Worm (Caenorhabditis elegans) whole organism, young adult: ENCODE data around the gene C08F8.9.

Experiments used
- F23B12.7 ChIP-seq: sonication (generic microtip); optimal IDR thresholded peaks from 2 replicates; lab custom pipeline; 2017; ENCODE audit warnings: missing genetic modification characterization, mild to moderate bottlenecking, missing compliant biosample characterization, antibody characterized with exemption, moderate library complexity; ENCODE audit not compliant: insufficient read depth
- F33H1.4 ChIP-seq: fragments of 200-800 bp; sonication (Bioruptor generic); IDR thresholded peaks from 2 replicates; pipeline ENCODE4 v1.3.6; 2022; ENCODE audit warnings: missing genetic modification reagents, missing genetic modification characterization, missing compliant biosample characterization
- F37B4.10 ChIP-seq: fragments of 200-800 bp; sonication (Bioruptor generic); IDR thresholded peaks from 2 replicates; pipeline ENCODE4 v1.3.6; 2022; ENCODE audit warnings: missing genetic modification characterization, missing compliant biosample characterization
- F39B2.1 ChIP-seq: fragments of 200-800 bp; sonication (Bioruptor generic); IDR thresholded peaks from 2 replicates; pipeline ENCODE4 v1.3.6; 2022; ENCODE audit warnings: missing genetic modification reagents, missing genetic modification characterization, missing compliant biosample characterization
- F49E8.2 ChIP-seq: sonication (generic microtip); optimal IDR thresholded peaks from 3 replicates; lab custom pipeline; 2017; ENCODE audit warnings: missing genetic modification characterization, mild to moderate bottlenecking, missing compliant biosample characterization, antibody characterized with exemption, moderate library complexity; ENCODE audit not compliant: insufficient read depth
- F55B11.4 ChIP-seq: sonication (generic microtip); optimal IDR thresholded peaks from 2 replicates; lab custom pipeline; 2016; ENCODE audit warnings: missing compliant biosample characterization, missing genetic modification characterization, borderline replicate concordance; ENCODE audit not compliant: insufficient read depth
- F57A8.1 ChIP-seq: fragments of 200-800 bp; sonication (Bioruptor generic); optimal IDR thresholded peaks from 2 replicates; lab custom pipeline; 2018; ENCODE audit warnings: mild to moderate bottlenecking, missing genetic modification characterization, moderate library complexity, missing compliant biosample characterization
- F57C9.4 ChIP-seq: sonication (generic microtip); optimal IDR thresholded peaks from 2 replicates; lab custom pipeline; 2017; ENCODE audit warnings: mild to moderate bottlenecking, missing genetic modification characterization, missing compliant biosample characterization
- Y53F4B.3 ChIP-seq: fragments of 200-800 bp; sonication (Bioruptor generic); IDR thresholded peaks from 2 replicates; pipeline ENCODE4 v1.3.6; 2022; ENCODE audit warnings: missing genetic modification reagents, missing genetic modification characterization, missing compliant biosample characterization
- Y56A3A.18 ChIP-seq: fragments of 200-800 bp; sonication (Bioruptor generic); IDR thresholded peaks from 2 replicates; pipeline ENCODE4 v1.3.6; 2022; ENCODE audit warnings: missing genetic modification reagents, missing genetic modification characterization, missing compliant biosample characterization
- Y67H2A.10 ChIP-seq: fragments of 200-800 bp; sonication (Bioruptor generic); conservative IDR thresholded peaks from 2 replicates; pipeline ENCODE4 v1.3.6; 2022; ENCODE audit warnings: missing genetic modification reagents, missing genetic modification characterization, missing compliant biosample characterization
- Y79H2A.3 ChIP-seq: fragments of 200-800 bp; sonication (Bioruptor generic); conservative IDR thresholded peaks from 2 replicates; pipeline ENCODE4 v1.3.6; 2022; ENCODE audit warnings: missing genetic modification reagents, missing genetic modification characterization, missing compliant biosample characterization
- ZK185.1 ChIP-seq: sonication (generic microtip); optimal IDR thresholded peaks from 2 replicates; lab custom pipeline; 2016; ENCODE audit warnings: mild to moderate bottlenecking, missing genetic modification characterization, missing compliant biosample characterization; ENCODE audit not compliant: poor library complexity, severe bottlenecking
- ama-1 ChIP-seq, 3 experiments: fragments of 150-350 bp in 1 of 3; sonication (generic microtip) in 2 of 3; optimal IDR thresholded peaks; 2 replicates each; lab custom pipeline; 2014 to 2018; ENCODE audit warnings: missing biosample characterization in 2 of 3, missing genetic modification characterization in 2 of 3, missing genetic modification reagents in 2 of 3
- aptf-2 ChIP-seq: fragments of 200-800 bp; sonication (Bioruptor generic); conservative IDR thresholded peaks from 2 replicates; pipeline ENCODE4 v1.3.6; 2022; ENCODE audit warnings: missing genetic modification reagents, missing genetic modification characterization, missing compliant biosample characterization
- cebp-2 ChIP-seq: fragments of 200-800 bp; sonication (Bioruptor generic); IDR thresholded peaks from 2 replicates; pipeline ENCODE4 v1.3.6; 2022; ENCODE audit warnings: missing genetic modification characterization, missing compliant biosample characterization
- ceh-79 ChIP-seq: sonication (generic microtip); optimal IDR thresholded peaks from 2 replicates; lab custom pipeline; 2017; ENCODE audit warnings: mild to moderate bottlenecking, missing genetic modification characterization, missing compliant biosample characterization
- ceh-91 ChIP-seq: fragments of 200-800 bp; sonication (Bioruptor generic); IDR thresholded peaks from 2 replicates; pipeline ENCODE4 v1.3.6; 2022; ENCODE audit warnings: missing genetic modification reagents, missing genetic modification characterization, missing compliant biosample characterization
- dox-1 ChIP-seq: fragments of 200-800 bp; sonication (Bioruptor generic); IDR thresholded peaks from 2 replicates; pipeline ENCODE4 v1.3.6; 2022; ENCODE audit warnings: missing genetic modification reagents, missing genetic modification characterization, missing compliant biosample characterization
- dpff-1 ChIP-seq: sonication (generic microtip); optimal IDR thresholded peaks from 2 replicates; lab custom pipeline; 2017; ENCODE audit warnings: mild to moderate bottlenecking, missing genetic modification characterization, missing compliant biosample characterization
- egl-18 ChIP-seq: fragments of 200-800 bp; sonication (Bioruptor generic); IDR thresholded peaks from 2 replicates; pipeline ENCODE4 v1.3.6; 2022; ENCODE audit warnings: missing genetic modification reagents, missing genetic modification characterization, missing compliant biosample characterization
- ets-4 ChIP-seq: fragments of 200-800 bp; sonication (Bioruptor generic); optimal IDR thresholded peaks from 2 replicates; lab custom pipeline; 2018; ENCODE audit warnings: mild to moderate bottlenecking, missing genetic modification characterization, missing compliant biosample characterization
- fkh-3 ChIP-seq: sonication (generic microtip); optimal IDR thresholded peaks from 2 replicates; lab custom pipeline; 2016; ENCODE audit warnings: mild to moderate bottlenecking, missing genetic modification characterization, missing compliant biosample characterization
- gei-17 ChIP-seq: fragments of 200-800 bp; sonication (Bioruptor generic); optimal IDR thresholded peaks from 2 replicates; lab custom pipeline; 2018; ENCODE audit warnings: mild to moderate bottlenecking, missing genetic modification characterization, missing compliant biosample characterization
- him-1 ChIP-seq: sonication (generic microtip); optimal IDR thresholded peaks from 2 replicates; lab custom pipeline; 2016; ENCODE audit warnings: missing genotype, missing genetic modification reagents, missing genetic modification characterization, missing compliant biosample characterization
- hlh-12 ChIP-seq: sonication (generic microtip); optimal IDR thresholded peaks from 2 replicates; lab custom pipeline; 2016; ENCODE audit warnings: missing genetic modification characterization, missing compliant biosample characterization
- hmg-20 ChIP-seq: fragments of 200-800 bp; sonication (Bioruptor generic); IDR thresholded peaks from 2 replicates; pipeline ENCODE4 v1.3.6; 2022; ENCODE audit warnings: missing genetic modification reagents, missing genetic modification characterization, missing compliant biosample characterization
- hsf-1 ChIP-seq: fragments of 200-800 bp; sonication (Bioruptor generic); IDR thresholded peaks from 2 replicates; pipeline ENCODE4 v1.3.6; 2022; ENCODE audit warnings: missing genetic modification reagents, missing genetic modification characterization, missing compliant biosample characterization
- lag-1 ChIP-seq: fragments of 200-800 bp; sonication (Bioruptor generic); IDR thresholded peaks from 2 replicates; pipeline ENCODE4 v1.3.6; 2022; ENCODE audit warnings: missing genetic modification reagents, missing genetic modification characterization, missing compliant biosample characterization
- let-607 ChIP-seq, 2 experiments: fragments of 200-800 bp in 1 of 2; sonication (Bioruptor generic) in 1 of 2; sonication (generic microtip) in 1 of 2; optimal IDR thresholded peaks; 2 replicates each; lab custom pipeline; 2016 to 2018; ENCODE audit warnings: mild to moderate bottlenecking in 2 of 2, missing compliant biosample characterization in 2 of 2, missing genetic modification characterization in 2 of 2, moderate library complexity in 2 of 2, missing genotype in 1 of 2
- lin-40 ChIP-seq: sonication (generic microtip); optimal IDR thresholded peaks from 2 replicates; lab custom pipeline; 2016; ENCODE audit warnings: missing genetic modification characterization, mild to moderate bottlenecking, missing compliant biosample characterization, missing genotype, missing genetic modification reagents
- lin-54 ChIP-seq: fragments of 200-800 bp; sonication (Bioruptor generic); optimal IDR thresholded peaks from 2 replicates; lab custom pipeline; 2018; ENCODE audit warnings: mild to moderate bottlenecking, missing genetic modification characterization, missing compliant biosample characterization
- lir-1 ChIP-seq: fragments of 200-800 bp; sonication (Bioruptor generic); conservative IDR thresholded peaks from 2 replicates; pipeline ENCODE4 v1.3.6; 2022; ENCODE audit warnings: missing genetic modification reagents, missing genetic modification characterization, missing compliant biosample characterization
- lsl-1 ChIP-seq: fragments of 200-800 bp; sonication (Bioruptor generic); optimal IDR thresholded peaks from 2 replicates; lab custom pipeline; 2018; ENCODE audit warnings: mild to moderate bottlenecking, missing genetic modification characterization, moderate library complexity, missing compliant biosample characterization
- madf-6 ChIP-seq: fragments of 200-800 bp; sonication (Bioruptor generic); IDR thresholded peaks from 2 replicates; pipeline ENCODE4 v1.3.6; 2022; ENCODE audit warnings: missing genetic modification reagents, missing genetic modification characterization, missing compliant biosample characterization
- nfya-1 ChIP-seq: sonication (generic microtip); optimal IDR thresholded peaks from 2 replicates; lab custom pipeline; 2017; ENCODE audit warnings: antibody characterized with exemption, missing compliant biosample characterization, missing genetic modification characterization, borderline replicate concordance; ENCODE audit not compliant: insufficient read depth
- nfyb-1 ChIP-seq: fragments of 200-800 bp; sonication (Bioruptor generic); IDR thresholded peaks from 2 replicates; pipeline ENCODE4 v1.3.6; 2022; ENCODE audit warnings: missing genetic modification reagents, missing genetic modification characterization, missing compliant biosample characterization
- nhr-179 ChIP-seq: sonication (generic microtip); optimal IDR thresholded peaks from 2 replicates; lab custom pipeline; 2016; ENCODE audit warnings: mild to moderate bottlenecking, missing genetic modification characterization, missing compliant biosample characterization
- nhr-80 ChIP-seq: sonication (generic microtip); optimal IDR thresholded peaks from 2 replicates; lab custom pipeline; 2016; ENCODE audit warnings: missing genetic modification characterization, missing compliant biosample characterization
- snpc-1.1 ChIP-seq: sonication (generic microtip); optimal IDR thresholded peaks from 2 replicates; lab custom pipeline; 2017; ENCODE audit warnings: missing genetic modification characterization, mild to moderate bottlenecking, missing compliant biosample characterization, antibody characterized with exemption, moderate library complexity, missing genotype, missing genetic modification reagents; ENCODE audit not compliant: insufficient read depth
- snpc-3.4 ChIP-seq: sonication (generic microtip); optimal IDR thresholded peaks from 2 replicates; lab custom pipeline; 2017; ENCODE audit warnings: missing genetic modification characterization, mild to moderate bottlenecking, missing compliant biosample characterization, antibody characterized with exemption, moderate library complexity, missing genotype, missing genetic modification reagents
- sptf-2 ChIP-seq: fragments of 200-800 bp; sonication (Bioruptor generic); optimal IDR thresholded peaks from 2 replicates; lab custom pipeline; 2018; ENCODE audit warnings: mild to moderate bottlenecking, missing genetic modification characterization, missing compliant biosample characterization
- tlf-1 ChIP-seq: fragments of 200-800 bp; sonication (Bioruptor generic); optimal IDR thresholded peaks from 2 replicates; lab custom pipeline; 2018; ENCODE audit warnings: mild to moderate bottlenecking, missing genetic modification characterization, missing compliant biosample characterization
- ztf-3 ChIP-seq: fragments of 200-800 bp; sonication (Bioruptor generic); optimal IDR thresholded peaks from 2 replicates; lab custom pipeline; 2018; ENCODE audit warnings: mild to moderate bottlenecking, missing genetic modification characterization, missing compliant biosample characterization
- ztf-6 ChIP-seq: fragments of 200-800 bp; sonication (Bioruptor generic); IDR thresholded peaks from 2 replicates; pipeline ENCODE4 v1.3.6; 2022; ENCODE audit warnings: missing genetic modification reagents, missing genetic modification characterization, missing compliant biosample characterization

Gene C08F8.9

ce11 chrIV:11142314-11143227, 35.8 kb downstream of the C08F8.9 start, which contains the start of gene skih-2 (continued):
- no peak for TF ChIP-seq Y67H2A.10
- no peak for TF ChIP-seq hlh-12 (tag; lab: Kevin White, UChicago)
- TF ChIP-seq ceh-79 (tag; lab: Kevin White, UChicago) = no peak
- TF ChIP-seq F23B12.7 = no peak
- no peak for TF ChIP-seq fkh-3 (tag; lab: Kevin White, UChicago)
- no peak for TF ChIP-seq let-607 (tag; optimal IDR thresholded peaks at IDR 0.05; lab: Kevin White, UChicago)
- TF ChIP-seq ztf-6 (GFP tag; lab: Robert Waterston, UW) = no peak
- no peak for TF ChIP-seq lag-1
- TF ChIP-seq lsl-1 (GFP tag; lab: Kevin White, UChicago) = peak; percentile 93
- no peak for TF ChIP-seq cebp-2
- TF ChIP-seq tlf-1 (GFP tag; lab: Kevin White, UChicago) = no peak
- no peak for TF ChIP-seq hmg-20 (GFP tag; lab: Robert Waterston, UW)
- no peak for TF ChIP-seq egl-18
- peak; percentile 75 for TF ChIP-seq lin-54 (GFP tag; lab: Kevin White, UChicago)
- peak; percentile 66 for TF ChIP-seq F49E8.2 (tag; lab: Kevin White, UChicago)
- TF ChIP-seq him-1 (tag; lab: Kevin White, UChicago) = peak; percentile 2
- TF ChIP-seq F55B11.4 (tag; lab: Kevin White, UChicago) = no peak
- TF ChIP-seq gei-17 (GFP tag; lab: Kevin White, UChicago) = no peak
- peak; percentile 45; the same call in 1 of the 2 replicates for TF ChIP-seq nfyb-1 (GFP tag; lab: Robert Waterston, UW)
- no peak for TF ChIP-seq ama-1 (optimal IDR thresholded peaks at IDR 0.05; lab: Kevin White, UChicago)
- TF ChIP-seq ama-1 (GFP tag; optimal IDR thresholded peaks at IDR 0.05; lab: Kevin White, UChicago) = no peak
- TF ChIP-seq nhr-179 (tag; lab: Kevin White, UChicago) = no peak
- no peak for TF ChIP-seq Y56A3A.18 (GFP tag; lab: Robert Waterston, UW)
- TF ChIP-seq F57C9.4 (tag; lab: Kevin White, UChicago) = no peak
- TF ChIP-seq lir-1 (GFP tag; lab: Robert Waterston, UW) = no peak
- no peak for TF ChIP-seq sptf-2 (GFP tag; lab: Kevin White, UChicago)
- TF ChIP-seq F57A8.1 (GFP tag; lab: Kevin White, UChicago) = no peak
- peak; percentile 89 for TF ChIP-seq F33H1.4
- TF ChIP-seq lin-40 = no peak
- peak; percentile 98 for TF ChIP-seq hsf-1 (GFP tag; lab: Robert Waterston, UW)
- TF ChIP-seq ets-4 (GFP tag; lab: Kevin White, UChicago) = no peak
- no peak for TF ChIP-seq nfya-1 (tag; lab: Kevin White, UChicago)
- TF ChIP-seq madf-6 (GFP tag; lab: Robert Waterston, UW) = peak; percentile 95
- TF ChIP-seq aptf-2 (GFP tag; lab: Robert Waterston, UW) = no peak
- no peak for TF ChIP-seq ztf-3 (GFP tag; lab: Kevin White, UChicago)
- TF ChIP-seq snpc-3.4 (tag; lab: Kevin White, UChicago) = peak; percentile 14
- no peak for TF ChIP-seq dox-1 (GFP tag; lab: Robert Waterston, UW)
- no peak for TF ChIP-seq dpff-1 (tag; lab: Kevin White, UChicago)
- TF ChIP-seq F37B4.10 (GFP tag; lab: Robert Waterston, UW) = no peak
- no peak for TF ChIP-seq snpc-1.1
- no peak for TF ChIP-seq F39B2.1 (GFP tag; lab: Robert Waterston, UW)
- TF ChIP-seq ceh-91 (GFP tag; lab: Robert Waterston, UW) = peak; percentile 73
- no peak for TF ChIP-seq nhr-80 (tag; lab: Kevin White, UChicago)
- TF ChIP-seq Y79H2A.3 (GFP tag; lab: Robert Waterston, UW) = no peak
- TF ChIP-seq ZK185.1 (tag; lab: Kevin White, UChicago) = no peak
- TF ChIP-seq Y53F4B.3 (GFP tag; lab: Robert Waterston, UW) = no peak
